Fruit fly (Drosophila melanogaster) whole organism: Measurements from ENCODE around the gene PK2-R1.

Source experiments
- CG8478 ChIP-seq: fragments of >200 bp; optimal IDR thresholded peaks from 2 replicates; lab custom pipeline; 2018; ENCODE audit warnings: inconsistent platforms
- Dll ChIP-seq: fragments of >200 bp; optimal IDR thresholded peaks from 2 replicates; lab custom pipeline; 2017
- pan ChIP-seq: fragments of >200 bp; optimal IDR thresholded peaks from 2 replicates; lab custom pipeline; 2017
- psq ChIP-seq: fragments of >200 bp; optimal IDR thresholded peaks from 2 replicates; lab custom pipeline; 2017
- usp ChIP-seq: fragments of >200 bp; optimal IDR thresholded peaks from 2 replicates; lab custom pipeline; 2017; ENCODE audit warnings: missing biosample characterization, missing genetic modification characterization, mixed read lengths

dm6 chr3R:13304512-13305069, 33.5 kb upstream of the PK2-R1 start:
- no peak for TF ChIP-seq usp (GFP tag; lab: Kevin White, UChicago)
- no peak for TF ChIP-seq psq (lab: Kevin White, UChicago)
- TF ChIP-seq CG8478 (lab: Kevin White, UChicago): no peak
- no peak for TF ChIP-seq pan
- no peak for TF ChIP-seq Dll
